Fruit fly (Drosophila melanogaster) whole organism, embryonic: Measurements from ENCODE around the gene CG15742.

Experiments used
- Awh ChIP-seq: fragments of 200-800 bp; sonication (Bioruptor generic); IDR thresholded peaks from 2 replicates; pipeline ENCODE4, ENCODE4 v1.3.6; 2022; ENCODE audit warnings: missing biosample characterization, missing genetic modification characterization
- Bgb ChIP-seq: fragments of 200-800 bp; sonication (Bioruptor generic); IDR thresholded peaks from 2 replicates; pipeline ENCODE4 v1.3.6; 2022; ENCODE audit warnings: missing biosample characterization, missing genetic modification characterization; ENCODE audit not compliant: partially characterized antibody
- CG1024 ChIP-seq: fragments of 200-800 bp; sonication (Bioruptor generic); IDR thresholded peaks from 2 replicates; pipeline ENCODE4 v1.3.6; 2022; ENCODE audit warnings: missing biosample characterization, missing genetic modification characterization
- CG10565 ChIP-seq: fragments of 200-800 bp; sonication (Bioruptor generic); optimal IDR thresholded peaks from 3 replicates; lab custom pipeline; 2016; ENCODE audit warnings: missing biosample characterization, mild to moderate bottlenecking, missing genetic modification characterization
- CG12769 ChIP-seq: fragments of 200-800 bp; sonication (Bioruptor generic); optimal IDR thresholded peaks from 2 replicates; lab custom pipeline; 2019; ENCODE audit warnings: missing biosample characterization, mild to moderate bottlenecking, missing genetic modification characterization, moderate library complexity
- CG13624 ChIP-seq: fragments of 200-800 bp; sonication (Bioruptor generic); optimal IDR thresholded peaks from 2 replicates; lab custom pipeline; 2016; ENCODE audit warnings: missing biosample characterization, missing genetic modification characterization
- CG1529 ChIP-seq: fragments of 200-800 bp; sonication (Bioruptor generic); optimal IDR thresholded peaks from 3 replicates; lab custom pipeline; 2018; ENCODE audit warnings: missing biosample characterization, missing genetic modification characterization
- CG15479 ChIP-seq: fragments of 200-800 bp; sonication (Bioruptor generic); optimal IDR thresholded peaks from 3 replicates; lab custom pipeline; 2019; ENCODE audit warnings: missing biosample characterization, mild to moderate bottlenecking, missing genetic modification characterization, moderate library complexity
- CG16815 ChIP-seq: fragments of 200-800 bp; sonication (Bioruptor generic); optimal IDR thresholded peaks from 3 replicates; lab custom pipeline; 2017; ENCODE audit warnings: missing biosample characterization, mild to moderate bottlenecking, missing genetic modification characterization
- CG17802 ChIP-seq: fragments of 200-800 bp; sonication (Bioruptor generic); optimal IDR thresholded peaks from 2 replicates; lab custom pipeline; 2018; ENCODE audit warnings: missing biosample characterization, mild to moderate bottlenecking, missing genetic modification characterization, moderate library complexity
- CG18262 ChIP-seq: fragments of 200-800 bp; optimal IDR thresholded peaks from 3 replicates; lab custom pipeline; 2019; ENCODE audit warnings: missing biosample characterization, mild to moderate bottlenecking, missing genetic modification characterization, moderate library complexity
- CG31365 ChIP-seq: fragments of 200-800 bp; sonication (Bioruptor generic); optimal IDR thresholded peaks from 2 replicates; lab custom pipeline; 2018; ENCODE audit warnings: missing biosample characterization, mild to moderate bottlenecking, missing genetic modification characterization
- CG3281 ChIP-seq: fragments of 200-800 bp; sonication (Bioruptor generic); optimal IDR thresholded peaks from 3 replicates; lab custom pipeline; 2017; ENCODE audit warnings: missing biosample characterization, mild to moderate bottlenecking, missing genetic modification characterization
- CG3847 ChIP-seq: fragments of 200-800 bp; sonication (Bioruptor generic); IDR thresholded peaks from 2 replicates; pipeline ENCODE4 v1.3.6; 2022; ENCODE audit warnings: missing biosample characterization, missing genetic modification characterization
- CG4328 ChIP-seq: fragments of 200-800 bp; sonication (Bioruptor generic); optimal IDR thresholded peaks from 3 replicates; lab custom pipeline; 2017; ENCODE audit warnings: missing biosample characterization, missing genetic modification reagents, missing genetic modification characterization
- CG5953 ChIP-seq: fragments of 200-800 bp; sonication (Bioruptor generic); IDR thresholded peaks from 2 replicates; pipeline ENCODE4 v1.3.6; 2022; ENCODE audit warnings: missing biosample characterization, missing genetic modification characterization
- CG7987 ChIP-seq: fragments of 200-800 bp; sonication (Bioruptor generic); optimal IDR thresholded peaks from 2 replicates; lab custom pipeline; 2018; ENCODE audit warnings: missing biosample characterization, mild to moderate bottlenecking, missing genetic modification characterization, moderate library complexity
- CG8924 ChIP-seq: fragments of 200-800 bp; optimal IDR thresholded peaks from 3 replicates; lab custom pipeline; 2019; ENCODE audit warnings: missing biosample characterization, mild to moderate bottlenecking, missing genetic modification characterization, moderate library complexity
- Dek ChIP-seq: fragments of 200-800 bp; sonication (Bioruptor generic); optimal IDR thresholded peaks from 3 replicates; lab custom pipeline; 2019; ENCODE audit warnings: missing biosample characterization, mild to moderate bottlenecking, missing genetic modification characterization, moderate library complexity
- Eip74EF ChIP-seq, 2 experiments: fragments of 200-800 bp in 1 of 2; fragments of >200 bp in 1 of 2; sonication (Bioruptor generic) in 1 of 2; optimal IDR thresholded peaks; 2 replicates each; lab custom pipeline; 2017 to 2019; ENCODE audit warnings: missing biosample characterization in 2 of 2, missing genetic modification characterization in 2 of 2, mild to moderate bottlenecking in 1 of 2, moderate library complexity in 1 of 2
- Ets97D ChIP-seq: fragments of 200-800 bp; sonication (Bioruptor generic); optimal IDR thresholded peaks from 3 replicates; lab custom pipeline; 2016; ENCODE audit warnings: missing biosample characterization, missing genetic modification characterization
- HmgD ChIP-seq: fragments of 200-800 bp; sonication (Bioruptor generic); optimal IDR thresholded peaks from 3 replicates; lab custom pipeline; 2016; ENCODE audit warnings: missing biosample characterization, missing genetic modification characterization
- Hr39 ChIP-seq: fragments of >200 bp; optimal IDR thresholded peaks from 2 replicates; lab custom pipeline; 2017
- NC2β ChIP-seq: fragments of 200-800 bp; sonication (Bioruptor generic); optimal IDR thresholded peaks from 2 replicates; lab custom pipeline; 2016; ENCODE audit warnings: missing biosample characterization, missing genetic modification characterization
- NFAT ChIP-seq: fragments of 200-800 bp; sonication (Bioruptor generic); IDR thresholded peaks from 2 replicates; pipeline ENCODE4 v1.3.6; 2022; ENCODE audit warnings: missing biosample characterization, missing genetic modification characterization
- Nf-YC ChIP-seq: fragments of 200-800 bp; optimal IDR thresholded peaks from 3 replicates; lab custom pipeline; 2019; ENCODE audit warnings: missing biosample characterization, mild to moderate bottlenecking, missing genetic modification characterization, moderate library complexity
- Oli ChIP-seq: fragments of 200-800 bp; sonication (Bioruptor generic); optimal IDR thresholded peaks from 2 replicates; lab custom pipeline; 2018; ENCODE audit warnings: missing biosample characterization, mild to moderate bottlenecking, missing genetic modification characterization, moderate library complexity
- Scr ChIP-seq: fragments of 200-800 bp; sonication (Bioruptor generic); IDR thresholded peaks from 2 replicates; pipeline ENCODE4 v1.3.6; 2022; ENCODE audit warnings: missing biosample characterization, missing genetic modification characterization; ENCODE audit not compliant: partially characterized antibody
- amos ChIP-seq: fragments of 200-800 bp; sonication (Bioruptor generic); IDR thresholded peaks from 2 replicates; pipeline ENCODE4 v1.3.6; 2022; ENCODE audit warnings: missing biosample characterization, missing genetic modification characterization; ENCODE audit not compliant: partially characterized antibody
- ato ChIP-seq: fragments of 200-800 bp; sonication (Bioruptor generic); IDR thresholded peaks from 2 replicates; pipeline ENCODE4 v1.3.6; 2022; ENCODE audit warnings: missing biosample characterization, missing genetic modification characterization; ENCODE audit not compliant: partially characterized antibody
- bowl ChIP-seq: fragments of 200-800 bp; sonication (Bioruptor generic); IDR thresholded peaks from 2 replicates; pipeline ENCODE4 v1.3.6; 2022; ENCODE audit warnings: missing biosample characterization, missing genetic modification characterization
- chm ChIP-seq: fragments of 200-800 bp; sonication (Bioruptor generic); IDR thresholded peaks from 2 replicates; pipeline ENCODE4 v1.3.6; 2022; ENCODE audit warnings: missing biosample characterization, missing genetic modification characterization
- dimm ChIP-seq: fragments of 200-800 bp; sonication (Bioruptor generic); IDR thresholded peaks from 2 replicates; pipeline ENCODE4 v1.3.6; 2022; ENCODE audit warnings: missing biosample characterization, missing genetic modification characterization
- disco-r ChIP-seq: fragments of 200-800 bp; sonication (Bioruptor generic); optimal IDR thresholded peaks from 2 replicates; lab custom pipeline; 2016; ENCODE audit warnings: missing biosample characterization, missing genetic modification characterization
- ewg ChIP-seq: fragments of 200-800 bp; sonication (Bioruptor generic); optimal IDR thresholded peaks from 3 replicates; lab custom pipeline; 2017; ENCODE audit warnings: mild to moderate bottlenecking, missing biosample characterization, missing genetic modification reagents, missing genetic modification characterization
- fru ChIP-seq: fragments of >200 bp; optimal IDR thresholded peaks from 2 replicates; lab custom pipeline; 2017
- ham ChIP-seq: fragments of 200-800 bp; sonication (Bioruptor generic); IDR thresholded peaks from 2 replicates; pipeline ENCODE4 v1.3.6; 2022; ENCODE audit warnings: missing biosample characterization, missing genetic modification characterization
- hb ChIP-seq: fragments of 200-800 bp; sonication (Bioruptor generic); IDR thresholded peaks from 3 replicates; pipeline ENCODE4 v1.3.6; 2022; ENCODE audit warnings: missing biosample characterization, missing genetic modification characterization; ENCODE audit not compliant: partially characterized antibody
- insv ChIP-seq, 2 experiments: fragments of 200-800 bp; sonication (Bioruptor generic); optimal IDR thresholded peaks; 3 replicates each; lab custom pipeline; 2016 to 2018; ENCODE audit warnings: missing biosample characterization in 2 of 2, missing genetic modification characterization in 2 of 2
- inv ChIP-seq: fragments of 200-800 bp; sonication (Bioruptor generic); IDR thresholded peaks from 2 replicates; pipeline ENCODE4 v1.3.6; 2022; ENCODE audit warnings: missing biosample characterization, missing genetic modification characterization; ENCODE audit not compliant: partially characterized antibody
- jing ChIP-seq: fragments of 200-800 bp; sonication (Bioruptor generic); optimal IDR thresholded peaks from 2 replicates; lab custom pipeline; 2018; ENCODE audit warnings: missing biosample characterization, mild to moderate bottlenecking, missing genetic modification characterization
- kah ChIP-seq: fragments of 200-800 bp; sonication (Bioruptor generic); optimal IDR thresholded peaks from 2 replicates; lab custom pipeline; 2018; ENCODE audit warnings: missing biosample characterization, mild to moderate bottlenecking, missing genetic modification characterization
- scrt ChIP-seq: fragments of 200-800 bp; sonication (Bioruptor generic); optimal IDR thresholded peaks from 2 replicates; lab custom pipeline; 2018; ENCODE audit warnings: missing biosample characterization, mild to moderate bottlenecking, missing genetic modification characterization, moderate library complexity
- sens-2 ChIP-seq: fragments of 200-800 bp; sonication (Bioruptor generic); IDR thresholded peaks from 2 replicates; pipeline ENCODE4 v1.3.6; 2022; ENCODE audit warnings: missing biosample characterization, missing genetic modification characterization
- sim ChIP-seq: fragments of 200-800 bp; sonication (Bioruptor generic); IDR thresholded peaks from 2 replicates; pipeline ENCODE4 v1.3.6; 2022; ENCODE audit warnings: missing biosample characterization, missing genetic modification characterization
- tin ChIP-seq: fragments of 200-800 bp; sonication (Bioruptor generic); optimal IDR thresholded peaks from 3 replicates; lab custom pipeline; 2016; ENCODE audit warnings: missing biosample characterization, missing genetic modification characterization
- tll ChIP-seq, 2 experiments: fragments of 200-800 bp in 1 of 2; fragments of >200 bp in 1 of 2; sonication (Bioruptor generic) in 1 of 2; optimal IDR thresholded peaks; 2 replicates each; lab custom pipeline; 2017 to 2019; ENCODE audit warnings: missing biosample characterization in 2 of 2, missing genetic modification characterization in 2 of 2, mild to moderate bottlenecking in 1 of 2, moderate library complexity in 1 of 2
- twi ChIP-seq: fragments of 200-800 bp; optimal IDR thresholded peaks from 2 replicates; lab custom pipeline; 2019; ENCODE audit warnings: missing biosample characterization, mild to moderate bottlenecking, missing genetic modification characterization, moderate library complexity
- vfl ChIP-seq: fragments of 200-800 bp; sonication (Bioruptor generic); optimal IDR thresholded peaks from 2 replicates; lab custom pipeline; 2016; ENCODE audit warnings: missing biosample characterization, missing genetic modification characterization
- wek ChIP-seq: fragments of 200-800 bp; sonication (Bioruptor generic); optimal IDR thresholded peaks from 3 replicates; lab custom pipeline; 2018; ENCODE audit warnings: missing biosample characterization, mild to moderate bottlenecking, missing genetic modification characterization, moderate library complexity
- zfh2 ChIP-seq: fragments of 200-800 bp; sonication (Bioruptor generic); optimal IDR thresholded peaks from 2 replicates; lab custom pipeline; 2016; ENCODE audit warnings: missing biosample characterization, missing genetic modification characterization

CG15742 gene

DNA sequence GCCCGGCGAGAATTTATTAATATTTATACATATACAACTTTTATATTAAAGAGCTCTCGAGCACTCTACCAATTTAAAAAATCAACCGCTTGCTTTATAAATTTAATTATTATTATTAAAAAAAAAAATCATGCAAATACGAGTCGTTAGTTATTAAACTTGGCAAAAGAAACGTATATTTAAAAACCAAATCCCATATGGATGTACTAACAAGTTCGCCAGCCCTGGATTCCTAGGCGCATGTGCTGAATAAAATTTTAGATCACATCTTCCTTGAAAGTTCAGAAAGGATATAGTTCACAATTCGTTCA, 417 bp upstream of the CG15742 start, which contains the start of gene comt (continued):
- TF ChIP-seq bowl (GFP tag; lab: Robert Waterston, UW) (0 out of 2 replicates have a peak, but pooled peaks have one; percentile 18), Ets97D (GFP tag; lab: Kevin White, UChicago) (no peak), CG7987 (GFP tag; lab: Kevin White, UChicago) (no peak), vfl (GFP tag; lab: Kevin White, UChicago) (no peak), disco-r (GFP tag; lab: Kevin White, UChicago) (no peak), Nf-YC (tag; lab: Kevin White, UChicago) (peak; percentile 52), insv (GFP tag; optimal IDR thresholded peaks at IDR 0.05; lab: Kevin White, UChicago) (peak in 1 of 2 experiments; percentile 8), NFAT (no peak), wek (GFP tag; lab: Kevin White, UChicago) (no peak), amos (GFP tag; lab: Robert Waterston, UW) (no peak), hb (GFP tag; lab: Robert Waterston, UW) (no peak), CG10565 (GFP tag; lab: Kevin White, UChicago) (no peak), sens-2 (GFP tag; lab: Robert Waterston, UW) (peak; percentile 52), CG4328 (peak; percentile 20), twi (tag; lab: Kevin White, UChicago) (no peak), ham (GFP tag; lab: Robert Waterston, UW) (no peak), Oli (peak; percentile 54), Dek (tag; lab: Kevin White, UChicago) (peak; percentile 63), fru (lab: Kevin White, UChicago) (no peak), kah (GFP tag; lab: Kevin White, UChicago) (peak; percentile 7), CG13624 (GFP tag; lab: Kevin White, UChicago) (no peak), CG1529 (no peak), zfh2 (GFP tag; lab: Kevin White, UChicago) (no peak), chm (peak; percentile 53; the same call in 1 of the 2 replicates), CG16815 (GFP tag; lab: Kevin White, UChicago) (no peak), HmgD (GFP tag; lab: Kevin White, UChicago) (no peak), ewg (peak; percentile 88), CG3847 (no peak), Scr (GFP tag; lab: Robert Waterston, UW) (no peak), Bgb (GFP tag; lab: Robert Waterston, UW) (no peak), CG18262 (tag; lab: Kevin White, UChicago) (peak; percentile 75), Eip74EF (GFP tag; optimal IDR thresholded peaks at IDR 0.05; lab: Kevin White, UChicago) (no peak), jing (GFP tag; lab: Kevin White, UChicago) (no peak), dimm (GFP tag; lab: Robert Waterston, UW) (no peak), CG17802 (tag; lab: Kevin White, UChicago) (no peak), scrt (no peak), ato (GFP tag; lab: Robert Waterston, UW) (no peak), NC2β (GFP tag; lab: Kevin White, UChicago) (no peak), sim (GFP tag; lab: Robert Waterston, UW) (0 out of 2 replicates have a peak, but pooled peaks have one; percentile 21), tll (GFP tag; optimal IDR thresholded peaks at IDR 0.05; lab: Kevin White, UChicago) (no peak), inv (GFP tag; lab: Robert Waterston, UW) (no peak), CG1024 (no peak), Awh (GFP tag; lab: Robert Waterston, UW) (peak; percentile 74), CG3281 (GFP tag; lab: Kevin White, UChicago) (peak; percentile 62), CG5953 (GFP tag; lab: Robert Waterston, UW) (peak; percentile 53; the same call in 1 of the 2 replicates), CG12769 (tag; lab: Kevin White, UChicago) (no peak), CG8924 (tag; lab: Kevin White, UChicago) (peak; percentile 70), CG15479 (no peak), CG31365 (tag; lab: Kevin White, UChicago) (no peak), tin (peak; percentile 51), Hr39 (lab: Kevin White, UChicago) (no peak)
